Worm (Caenorhabditis elegans) whole organism, L3 larva: ENCODE results near the gene T06A10.106.

Experiments
- ama-1 ChIP-seq: fragments of 150-350 bp; optimal IDR thresholded peaks from 2 replicates; lab custom pipeline; 2018
- elt-3 ChIP-seq, 3 experiments: fragments of 150-350 bp in 1 of 3; sonication (generic microtip) in 2 of 3; optimal IDR thresholded peaks; 2 replicates in 2 of 3; 4 replicates in 1 of 3; lab custom pipeline; 2014 to 2017; ENCODE audit warnings: missing biosample characterization in 3 of 3, missing genetic modification characterization in 3 of 3
- fkh-2 ChIP-seq: fragments of 150-350 bp; optimal IDR thresholded peaks from 2 replicates; lab custom pipeline; 2014; ENCODE audit warnings: missing biosample characterization, missing genetic modification reagents, missing genetic modification characterization
- lin-15B ChIP-seq: fragments of 150-350 bp; optimal IDR thresholded peaks from 2 replicates; lab custom pipeline; 2014; ENCODE audit warnings: missing biosample characterization, missing genetic modification characterization
- lin-39 ChIP-seq: fragments of 150-350 bp; optimal IDR thresholded peaks from 2 replicates; lab custom pipeline; 2018; ENCODE audit warnings: missing biosample characterization, missing genetic modification reagents, missing genetic modification characterization
- mdl-1 ChIP-seq: fragments of 150-350 bp; optimal IDR thresholded peaks from 2 replicates; lab custom pipeline; 2014; ENCODE audit warnings: missing biosample characterization, missing genetic modification characterization
- nhr-11 ChIP-seq: fragments of 150-350 bp; optimal IDR thresholded peaks from 2 replicates; lab custom pipeline; 2014; ENCODE audit warnings: missing biosample characterization, missing genetic modification characterization
- nhr-77 ChIP-seq: fragments of 150-350 bp; optimal IDR thresholded peaks from 2 replicates; lab custom pipeline; 2014; ENCODE audit warnings: missing biosample characterization, missing genetic modification characterization
- pha-4 ChIP-seq: fragments of 150-350 bp; optimal IDR thresholded peaks from 2 replicates; lab custom pipeline; 2014; ENCODE audit warnings: missing biosample characterization, missing genetic modification reagents, missing genetic modification characterization
- snpc-4 ChIP-seq: fragments of 150-350 bp; optimal IDR thresholded peaks from 2 replicates; lab custom pipeline; 2014; ENCODE audit warnings: missing biosample characterization, missing genetic modification characterization
- unc-39 ChIP-seq: sonication (generic microtip); optimal IDR thresholded peaks from 4 replicates; lab custom pipeline; 2017; ENCODE audit warnings: missing biosample characterization, missing genetic modification characterization
- zag-1 ChIP-seq: fragments of 150-350 bp; optimal IDR thresholded peaks from 2 replicates; lab custom pipeline; 2014; ENCODE audit warnings: missing biosample characterization, missing genetic modification characterization

DNA sequence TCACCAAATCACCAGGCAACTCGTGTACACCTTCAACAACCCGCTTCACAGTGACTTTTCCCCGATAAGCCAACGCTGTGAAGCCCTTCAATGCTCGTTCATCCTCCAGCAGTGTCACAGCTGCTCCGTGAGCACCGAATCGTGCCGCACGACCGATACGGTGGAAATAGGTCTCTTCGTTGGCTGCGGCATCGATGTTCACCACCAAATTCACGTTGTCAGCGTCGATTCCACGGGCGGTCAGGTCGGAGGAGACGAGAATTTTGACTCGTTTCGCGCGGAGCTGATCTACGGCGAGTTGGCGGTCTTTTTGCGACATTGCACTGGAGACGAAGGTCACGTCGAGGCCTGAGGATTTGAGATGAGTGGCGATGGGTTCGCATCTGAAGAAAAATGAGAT lies 8.1 kb downstream of the T06A10.106 start:
- TF ChIP-seq nhr-11 (tag; lab: Kevin White, UChicago) (no peak), pha-4 (tag; lab: Kevin White, UChicago) (no peak), elt-3 (tag; optimal IDR thresholded peaks at IDR 0.05; lab: Kevin White, UChicago) (no peak), nhr-77 (tag; lab: Kevin White, UChicago) (no peak), snpc-4 (no peak), mdl-1 (tag; lab: Kevin White, UChicago) (no peak), lin-39 (no peak), ama-1 (no peak), unc-39 (no peak), zag-1 (tag; lab: Kevin White, UChicago) (no peak), lin-15B (tag; lab: Kevin White, UChicago) (no peak), fkh-2 (tag; lab: Kevin White, UChicago) (no peak)
